Worm (Caenorhabditis elegans) whole organism, L4 larva: ENCODE data around the gene psa-3.

Experiments used
- R02D3.7 ChIP-seq: fragments of 150-350 bp; sonication (generic microtip); optimal IDR thresholded peaks from 3 replicates; lab custom pipeline; 2014; ENCODE audit warnings: missing biosample characterization, missing genetic modification characterization
- T26A8.4 ChIP-seq: fragments of 200-800 bp; sonication (Bioruptor generic); IDR thresholded peaks from 2 replicates; pipeline ENCODE4 v1.3.6; 2022; ENCODE audit warnings: missing genetic modification characterization, missing compliant biosample characterization
- Y48G9A.11 ChIP-seq: fragments of 200-800 bp; sonication (Bioruptor generic); IDR thresholded peaks from 2 replicates; pipeline ENCODE4 v1.3.6; 2022; ENCODE audit warnings: missing genetic modification reagents, missing genetic modification characterization, missing compliant biosample characterization
- ama-1 ChIP-seq: fragments of 150-350 bp; optimal IDR thresholded peaks from 2 replicates; lab custom pipeline; 2014; ENCODE audit warnings: inconsistent platforms, mixed read lengths
- ceh-28 ChIP-seq: fragments of 150-350 bp; optimal IDR thresholded peaks from 2 replicates; lab custom pipeline; 2014; ENCODE audit warnings: missing biosample characterization, missing genetic modification reagents, missing genetic modification characterization
- ces-1 ChIP-seq: fragments of 150-350 bp; sonication (generic microtip); optimal IDR thresholded peaks from 4 replicates; lab custom pipeline; 2014; ENCODE audit warnings: missing biosample characterization, missing genetic modification reagents, missing genetic modification characterization
- cey-2 ChIP-seq: sonication (generic microtip); optimal IDR thresholded peaks from 3 replicates; lab custom pipeline; 2017; ENCODE audit warnings: missing genetic modification characterization, mild to moderate bottlenecking, missing compliant biosample characterization, antibody characterized with exemption, borderline replicate concordance; ENCODE audit not compliant: insufficient read depth
- daf-16 ChIP-seq, 3 experiments: sonication (generic microtip); optimal IDR thresholded peaks; 2 replicates each; lab custom pipeline; 2016 to 2017; ENCODE audit warnings: missing genetic modification characterization in 3 of 3, missing genetic modification reagents in 3 of 3, mild to moderate bottlenecking in 2 of 3, missing compliant biosample characterization in 2 of 3, missing biosample characterization in 1 of 3, moderate library complexity in 1 of 3
- dve-1 ChIP-seq: sonication (generic microtip); optimal IDR thresholded peaks from 2 replicates; lab custom pipeline; 2017; ENCODE audit warnings: antibody characterized with exemption, mild to moderate bottlenecking, missing genetic modification characterization, missing compliant biosample characterization; ENCODE audit not compliant: insufficient read depth
- fkh-10 ChIP-seq: fragments of 150-350 bp; optimal IDR thresholded peaks from 2 replicates; lab custom pipeline; 2014; ENCODE audit warnings: missing biosample characterization, missing genetic modification reagents, missing genetic modification characterization
- hif-1 ChIP-seq, 2 experiments: sonication (generic microtip); optimal IDR thresholded peaks; 2 replicates each; lab custom pipeline; 2016 to 2017; ENCODE audit warnings: missing compliant biosample characterization in 2 of 2, missing genetic modification characterization in 2 of 2, missing genetic modification reagents in 2 of 2, missing genotype in 2 of 2, mild to moderate bottlenecking in 1 of 2
- hlh-11 ChIP-seq: fragments of 200-800 bp; sonication (Bioruptor generic); optimal IDR thresholded peaks from 2 replicates; lab custom pipeline; 2018; ENCODE audit warnings: mild to moderate bottlenecking, missing genetic modification characterization, missing compliant biosample characterization
- hlh-30 ChIP-seq: sonication (generic microtip); optimal IDR thresholded peaks from 2 replicates; lab custom pipeline; 2017; ENCODE audit warnings: antibody characterized with exemption, mild to moderate bottlenecking, missing genetic modification characterization, missing compliant biosample characterization; ENCODE audit not compliant: insufficient read depth
- lim-7 ChIP-seq: fragments of 200-800 bp; sonication (Bioruptor generic); IDR thresholded peaks from 2 replicates; pipeline ENCODE4 v1.3.6; 2022; ENCODE audit warnings: missing genetic modification characterization, missing compliant biosample characterization
- lin-13 ChIP-seq: fragments of 150-350 bp; optimal IDR thresholded peaks from 2 replicates; lab custom pipeline; 2014; ENCODE audit warnings: missing biosample characterization, missing genetic modification reagents, missing genetic modification characterization
- lsy-2 ChIP-seq, 2 experiments: fragments of 150-350 bp in 1 of 2; sonication (generic microtip) in 1 of 2; optimal IDR thresholded peaks; 2 replicates each; lab custom pipeline; 2014 to 2017; ENCODE audit warnings: missing biosample characterization in 2 of 2, missing genetic modification characterization in 2 of 2
- mdl-1 ChIP-seq, 2 experiments: fragments of 150-350 bp in 1 of 2; sonication (generic microtip) in 1 of 2; optimal IDR thresholded peaks; 2 replicates each; lab custom pipeline; 2014 to 2017; ENCODE audit warnings: missing biosample characterization in 2 of 2, missing genetic modification characterization in 2 of 2
- mxl-2 ChIP-seq: fragments of 200-800 bp; sonication (Bioruptor generic); conservative IDR thresholded peaks from 2 replicates; pipeline ENCODE4 v1.3.6; 2022; ENCODE audit warnings: missing genetic modification reagents, missing genetic modification characterization, missing compliant biosample characterization
- nhr-102 ChIP-seq: sonication (generic microtip); optimal IDR thresholded peaks from 2 replicates; lab custom pipeline; 2016; ENCODE audit warnings: mild to moderate bottlenecking, missing genetic modification characterization, moderate library complexity, missing compliant biosample characterization
- nhr-111 ChIP-seq: fragments of 200-800 bp; sonication (Bioruptor generic); optimal IDR thresholded peaks from 2 replicates; lab custom pipeline; 2018; ENCODE audit warnings: mild to moderate bottlenecking, missing genetic modification characterization, missing compliant biosample characterization
- nhr-237 ChIP-seq: sonication (generic microtip); optimal IDR thresholded peaks from 2 replicates; lab custom pipeline; 2017; ENCODE audit warnings: missing biosample characterization, missing genetic modification characterization
- nhr-25 ChIP-seq: sonication (generic microtip); optimal IDR thresholded peaks from 2 replicates; lab custom pipeline; 2017; ENCODE audit warnings: missing genetic modification characterization, mild to moderate bottlenecking, missing compliant biosample characterization, antibody characterized with exemption, moderate library complexity, borderline replicate concordance; ENCODE audit not compliant: insufficient read depth
- nhr-28 ChIP-seq: fragments of 150-350 bp; optimal IDR thresholded peaks from 2 replicates; lab custom pipeline; 2014; ENCODE audit warnings: missing biosample characterization, missing genetic modification characterization
- nhr-42 ChIP-seq: fragments of 200-800 bp; sonication (Bioruptor generic); IDR thresholded peaks from 2 replicates; pipeline ENCODE4 v1.3.6; 2022; ENCODE audit warnings: missing genetic modification characterization, missing compliant biosample characterization
- nhr-48 ChIP-seq: sonication (generic microtip); optimal IDR thresholded peaks from 2 replicates; lab custom pipeline; 2016; ENCODE audit warnings: mild to moderate bottlenecking, missing genetic modification characterization, missing compliant biosample characterization
- nhr-6 ChIP-seq: fragments of 150-350 bp; optimal IDR thresholded peaks from 2 replicates; lab custom pipeline; 2014; ENCODE audit warnings: missing biosample characterization, missing genetic modification characterization
- nhr-77 ChIP-seq: fragments of 150-350 bp; optimal IDR thresholded peaks from 2 replicates; lab custom pipeline; 2014; ENCODE audit warnings: missing biosample characterization, missing genetic modification characterization
- pha-4 ChIP-seq, 2 experiments: fragments of 150-350 bp in 1 of 2; fragments of 200-800 bp in 1 of 2; sonication (Bioruptor generic) in 1 of 2; IDR thresholded peaks in 1 of 2; optimal IDR thresholded peaks in 1 of 2; 2 replicates each; pipeline versions ENCODE4 v1.3.6 to Lab custom; 2014 to 2022; ENCODE audit warnings: missing genetic modification characterization in 2 of 2, missing genetic modification reagents in 2 of 2, missing biosample characterization in 1 of 2, missing compliant biosample characterization in 1 of 2
- set-16 ChIP-seq: fragments of 200-800 bp; sonication (Bioruptor generic); IDR thresholded peaks from 2 replicates; pipeline ENCODE4 v1.3.6; 2022; ENCODE audit warnings: missing genetic modification reagents, missing genetic modification characterization, missing compliant biosample characterization
- skn-1 ChIP-seq: fragments of 150-350 bp; optimal IDR thresholded peaks from 2 replicates; lab custom pipeline; 2014; ENCODE audit warnings: missing biosample characterization, missing genetic modification characterization
- snpc-4 ChIP-seq: fragments of 150-350 bp; optimal IDR thresholded peaks from 2 replicates; lab custom pipeline; 2014; ENCODE audit warnings: missing biosample characterization, missing genetic modification characterization
- spr-3 ChIP-seq: fragments of 200-800 bp; sonication (Bioruptor generic); optimal IDR thresholded peaks from 2 replicates; lab custom pipeline; 2018; ENCODE audit warnings: mild to moderate bottlenecking, missing genetic modification characterization, missing compliant biosample characterization
- unc-130 ChIP-seq: sonication (generic microtip); optimal IDR thresholded peaks from 2 replicates; lab custom pipeline; 2016; ENCODE audit warnings: missing genetic modification reagents, missing genetic modification characterization, missing compliant biosample characterization
- unc-39 ChIP-seq: sonication (generic microtip); optimal IDR thresholded peaks from 2 replicates; lab custom pipeline; 2017; ENCODE audit warnings: missing biosample characterization, missing genetic modification characterization
- vab-7 ChIP-seq: fragments of 200-800 bp; sonication (Bioruptor generic); IDR thresholded peaks from 2 replicates; pipeline ENCODE4 v1.3.6; 2022; ENCODE audit warnings: missing genetic modification reagents, missing genetic modification characterization, missing compliant biosample characterization
- zag-1 ChIP-seq: fragments of 150-350 bp; optimal IDR thresholded peaks from 2 replicates; lab custom pipeline; 2014; ENCODE audit warnings: missing biosample characterization, missing genetic modification characterization
- zip-11 ChIP-seq: fragments of 200-800 bp; sonication (Bioruptor generic); IDR thresholded peaks from 2 replicates; pipeline ENCODE4 v1.3.6; 2022; ENCODE audit warnings: missing genetic modification characterization, missing compliant biosample characterization

Gene psa-3

ce11 chrX:15423708-15424423, 16.1 kb downstream of the psa-3 start (continued):
- TF ChIP-seq fkh-10 (GFP tag; lab: Kevin White, UChicago) (no peak), Y48G9A.11 (GFP tag; lab: Robert Waterston, UW) (no peak), nhr-42 (GFP tag; lab: Robert Waterston, UW) (no peak), skn-1 (tag; lab: Kevin White, UChicago) (no peak), nhr-237 (tag; lab: Kevin White, UChicago) (no peak), lim-7 (GFP tag; lab: Robert Waterston, UW) (no peak), pha-4 (GFP tag; IDR thresholded peaks at IDR 0.05; lab: Robert Waterston, UW) (no peak), pha-4 (tag; optimal IDR thresholded peaks at IDR 0.05; lab: Kevin White, UChicago) (no peak), zag-1 (tag; lab: Kevin White, UChicago) (no peak), nhr-25 (tag; lab: Kevin White, UChicago) (no peak), nhr-77 (peak; percentile 76), set-16 (peak; percentile 62), hlh-11 (tag; lab: Kevin White, UChicago) (peak; percentile 91), ama-1 (lab: Kevin White, UChicago) (no peak), dve-1 (tag; lab: Kevin White, UChicago) (peak; percentile 55), vab-7 (no peak), unc-130 (GFP tag; lab: Kevin White, UChicago) (no peak), T26A8.4 (GFP tag; lab: Robert Waterston, UW) (no peak), nhr-111 (no peak), hif-1 (tag; optimal IDR thresholded peaks at IDR 0.05; lab: Kevin White, UChicago) (no peak), lsy-2 (tag; optimal IDR thresholded peaks at IDR 0.05; lab: Kevin White, UChicago) (no peak)
- TF ChIP-seq, all 104 proteins: peak for 21

ce11 chrX:15427931-15428330, 20.2 kb downstream of the psa-3 start, which contains the start of gene nas-13:
nas-13 (minus strand) TSS chrX:15428253.
- TF ChIP-seq zip-11 (no peak), spr-3 (GFP tag; lab: Kevin White, UChicago) (no peak), nhr-102 (tag; lab: Kevin White, UChicago) (no peak), nhr-48 (tag; lab: Kevin White, UChicago) (no peak), R02D3.7 (tag; lab: Kevin White, UChicago) (no peak), zag-1 (tag; lab: Kevin White, UChicago) (no peak), ces-1 (GFP tag; lab: Kevin White, UChicago) (no peak), pha-4 (GFP tag; IDR thresholded peaks at IDR 0.05; lab: Robert Waterston, UW) (no peak), pha-4 (tag; optimal IDR thresholded peaks at IDR 0.05; lab: Kevin White, UChicago) (no peak), unc-39 (no peak), hlh-30 (tag; lab: Kevin White, UChicago) (no peak), mdl-1 (tag; optimal IDR thresholded peaks at IDR 0.05; lab: Kevin White, UChicago) (no peak), lin-13 (GFP tag; lab: Kevin White, UChicago) (no peak), cey-2 (tag; lab: Kevin White, UChicago) (no peak), nhr-28 (tag; lab: Kevin White, UChicago) (no peak), mxl-2 (GFP tag; lab: Robert Waterston, UW) (no peak), snpc-4 (no peak), nhr-6 (tag; lab: Kevin White, UChicago) (no peak), ama-1 (lab: Kevin White, UChicago) (no peak)

- TF ChIP-seq daf-16 (GFP tag; optimal IDR thresholded peaks at IDR 0.05; lab: Kevin White, UChicago), result no peak
- no peak for TF ChIP-seq daf-16 (tag; optimal IDR thresholded peaks at IDR 0.05; lab: Kevin White, UChicago)
- TF ChIP-seq ceh-28, result peak; percentile 2
These were observed 23.3 kb downstream of the psa-3 start, which contains the start of gene blos-8 for ce11 chrX:15430983-15431382. blos-8 (minus strand) TSS chrX:15431198.
